Worm (Caenorhabditis elegans) whole organism, mixed stage, embryonic: Measurements from ENCODE around the gene nlp-33.

ENCODE experiments used
- ces-1 ChIP-seq: fragments of 150-350 bp; optimal IDR thresholded peaks from 2 replicates; lab custom pipeline; 2014; ENCODE audit warnings: missing biosample characterization, missing genetic modification reagents, missing genetic modification characterization
- elt-1 ChIP-seq: sonication (generic microtip); optimal IDR thresholded peaks from 2 replicates; lab custom pipeline; 2017; ENCODE audit warnings: missing genetic modification characterization, mild to moderate bottlenecking, missing compliant biosample characterization, antibody characterized with exemption, moderate library complexity, borderline replicate concordance; ENCODE audit not compliant: insufficient read depth
- ham-2 ChIP-seq: fragments of 200-800 bp; sonication (Bioruptor generic); optimal IDR thresholded peaks from 2 replicates; lab custom pipeline; 2018; ENCODE audit warnings: mild to moderate bottlenecking, missing genetic modification characterization, missing compliant biosample characterization
- nhr-2 ChIP-seq: fragments of 150-350 bp; optimal IDR thresholded peaks from 2 replicates; lab custom pipeline; 2014; ENCODE audit warnings: missing biosample characterization, missing genetic modification characterization
- unc-120 ChIP-seq: sonication (generic microtip); optimal IDR thresholded peaks from 2 replicates; lab custom pipeline; 2017; ENCODE audit warnings: missing genetic modification characterization, missing compliant biosample characterization; ENCODE audit not compliant: poor library complexity, severe bottlenecking
- unc-62 ChIP-seq: fragments of 150-350 bp; optimal IDR thresholded peaks from 2 replicates; lab custom pipeline; 2014; ENCODE audit warnings: missing biosample characterization, missing genetic modification reagents, missing genetic modification characterization
- ztf-11 ChIP-seq: fragments of 150-350 bp; optimal IDR thresholded peaks from 2 replicates; lab custom pipeline; 2014; ENCODE audit warnings: missing biosample characterization, missing genetic modification characterization

ce11 chrV:11156589-11156988 is 9.4 kb downstream of the nlp-33 start:
- TF ChIP-seq elt-1 (tag; lab: Kevin White, UChicago) (no peak), ztf-11 (tag; lab: Kevin White, UChicago) (no peak), ham-2 (GFP tag; lab: Kevin White, UChicago) (no peak), ces-1 (GFP tag; lab: Kevin White, UChicago) (no peak), nhr-2 (no peak), unc-120 (tag; lab: Kevin White, UChicago) (no peak), unc-62 (no peak)
